Worm (Caenorhabditis elegans) whole organism, midembryonic: Measurements from ENCODE around the gene gei-14.

Experiments
- T22C8.4 ChIP-seq: fragments of 200-800 bp; sonication (Bioruptor generic); IDR thresholded peaks from 2 replicates; pipeline ENCODE4 v1.3.6; 2022; ENCODE audit warnings: missing genetic modification characterization, missing compliant biosample characterization
- cog-1 ChIP-seq: sonication (generic microtip); optimal IDR thresholded peaks from 2 replicates; lab custom pipeline; 2016; ENCODE audit warnings: missing genetic modification characterization, missing compliant biosample characterization
- med-1 ChIP-seq: sonication (generic microtip); optimal IDR thresholded peaks from 2 replicates; lab custom pipeline; 2017; ENCODE audit warnings: missing genetic modification characterization, mild to moderate bottlenecking, missing compliant biosample characterization, antibody characterized with exemption, missing genetic modification reagents; ENCODE audit not compliant: insufficient read depth
- ref-1 ChIP-seq: fragments of 200-800 bp; sonication (Bioruptor generic); conservative IDR thresholded peaks from 2 replicates; pipeline ENCODE4 v1.3.6; 2022; ENCODE audit warnings: missing genetic modification reagents, missing genetic modification characterization, missing compliant biosample characterization
- ztf-23 ChIP-seq: fragments of 200-800 bp; sonication (Bioruptor generic); IDR thresholded peaks from 2 replicates; pipeline ENCODE4 v1.3.6; 2022; ENCODE audit warnings: missing genetic modification reagents, missing genetic modification characterization, missing compliant biosample characterization

DNA sequence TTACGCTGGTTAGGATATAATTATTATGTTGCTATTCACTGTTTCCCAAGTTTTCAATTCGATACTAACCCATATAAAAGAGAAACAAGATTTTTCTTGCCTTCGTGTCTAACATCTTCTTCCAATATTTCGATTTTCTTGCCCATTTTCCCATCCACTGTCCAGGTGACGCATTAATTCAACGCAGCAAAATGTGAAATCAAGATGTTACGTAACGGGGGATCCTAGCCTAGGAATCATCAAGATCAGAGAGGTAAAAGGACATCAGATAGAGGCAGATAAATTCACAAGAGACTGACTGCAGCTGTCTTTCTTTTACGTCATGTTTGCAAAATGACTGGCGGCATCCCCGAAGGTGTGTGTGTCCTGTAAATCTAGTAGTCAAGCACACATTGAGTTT lies 51.4 kb downstream of the gei-14 start:
- no peak for TF ChIP-seq ztf-23 (GFP tag; lab: Robert Waterston, UW)
- no peak for TF ChIP-seq cog-1 (tag; lab: Kevin White, UChicago)
- TF ChIP-seq med-1 (GFP tag; lab: Kevin White, UChicago): no peak
- TF ChIP-seq T22C8.4 (GFP tag; lab: Robert Waterston, UW): no peak
- TF ChIP-seq ref-1 (GFP tag; lab: Robert Waterston, UW): no peak
